Worm (Caenorhabditis elegans): ENCODE measurements around the gene srh-204.

DNA sequence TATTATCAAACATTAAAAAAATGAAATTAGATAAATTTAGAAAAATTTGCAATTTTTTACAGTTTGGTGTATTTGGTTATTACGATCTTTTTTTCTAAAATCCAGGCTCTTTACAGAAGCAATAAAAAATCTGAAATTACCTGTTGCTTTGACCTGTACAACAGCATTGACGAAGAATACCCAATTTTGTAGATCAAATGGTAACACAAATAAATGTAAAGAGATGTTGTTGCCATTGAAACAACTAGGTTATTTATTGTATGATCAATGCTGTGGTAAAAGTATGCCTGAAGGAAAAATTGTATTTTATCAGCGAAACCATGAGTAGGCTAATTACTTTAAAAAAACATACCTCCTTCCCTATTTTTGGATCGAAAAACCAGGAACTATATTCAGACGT lies 1.4 kb upstream of the srh-204 start:
- TF ChIP-seq dao-5 (tag; optimal IDR thresholded peaks at IDR 0.05) = no peak
- no peak for TF ChIP-seq him-1 (tag; optimal IDR thresholded peaks at IDR 0.05)
- TF ChIP-seq W03F9.2 (tag; optimal IDR thresholded peaks at IDR 0.05) = no peak

All from whole organism, L4/young adult.